Worm (Caenorhabditis elegans): ENCODE data around the gene Y37E11B.5.

Gene Y37E11B.5

DNA sequence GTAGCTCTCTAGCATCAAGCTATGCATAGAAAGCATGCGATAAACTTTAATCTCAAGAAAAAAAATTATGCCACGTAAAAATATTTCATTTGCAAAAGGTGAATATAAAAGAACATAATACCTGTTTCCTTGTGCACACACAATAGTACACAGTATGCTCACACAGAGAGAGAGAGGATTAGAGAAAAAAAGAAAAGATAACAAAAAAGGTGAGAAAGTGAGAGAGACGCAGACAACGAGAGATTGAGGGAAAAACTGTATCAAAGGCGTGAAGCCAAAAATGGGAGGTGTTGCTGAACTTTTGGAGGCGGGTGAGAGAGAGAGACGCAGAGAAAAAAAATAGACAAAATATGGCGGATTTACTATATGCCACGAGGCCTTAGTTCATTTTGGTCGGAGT lies 50.0 kb downstream of the Y37E11B.5 start:
- TF ChIP-seq mep-1 (tag; optimal IDR thresholded peaks at IDR 0.05) (no peak), zip-8 (tag; optimal IDR thresholded peaks at IDR 0.05) (no peak)

DNA sequence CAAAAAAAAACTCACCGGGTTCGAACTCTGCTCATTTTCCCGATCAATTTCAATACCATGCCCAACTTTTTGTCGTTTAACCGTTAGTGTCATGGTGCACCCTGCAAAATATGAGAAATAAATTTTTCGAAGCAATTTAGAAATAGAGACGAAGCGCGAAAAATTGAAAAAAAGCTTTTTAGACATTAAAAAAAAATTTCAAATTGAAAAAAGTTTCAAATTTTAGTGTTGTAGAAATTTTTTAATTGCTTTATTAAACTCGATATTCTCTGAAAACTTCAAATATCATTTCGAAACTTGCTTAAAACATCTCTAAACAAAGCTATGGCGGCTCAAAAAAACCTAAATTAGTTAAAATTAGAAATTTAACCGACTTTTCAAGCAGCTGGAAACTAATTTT lies 50.9 kb downstream of the Y37E11B.5 start, which contains the start of gene nstp-6:
nstp-6 (minus strand) TSS at position 101 of the 400 bp plus-strand sequence.
- TF ChIP-seq bed-3 (GFP tag; optimal IDR thresholded peaks at IDR 0.05) (no peak), unc-39 (tag; optimal IDR thresholded peaks at IDR 0.05) (no peak), snpc-4 (tag; optimal IDR thresholded peaks at IDR 0.05) (no peak), lsy-2 (tag; optimal IDR thresholded peaks at IDR 0.05) (no peak), ztf-11 (tag; optimal IDR thresholded peaks at IDR 0.05) (no peak), ceh-43 (GFP tag; optimal IDR thresholded peaks at IDR 0.05) (no peak), nhr-2 (tag; optimal IDR thresholded peaks at IDR 0.05) (no peak), sem-2 (GFP tag; optimal IDR thresholded peaks at IDR 0.05) (no peak), tbx-8 (GFP tag; optimal IDR thresholded peaks at IDR 0.05) (no peak), nhr-237 (tag; optimal IDR thresholded peaks at IDR 0.05) (no peak), ces-1 (GFP tag; optimal IDR thresholded peaks at IDR 0.05) (no peak), ceh-83 (GFP tag; optimal IDR thresholded peaks at IDR 0.05) (no peak), nhr-12 (tag; optimal IDR thresholded peaks at IDR 0.05) (no peak), unc-62 (GFP tag; optimal IDR thresholded peaks at IDR 0.05) (no peak), elt-1 (tag; optimal IDR thresholded peaks at IDR 0.05; ENCODE audit: borderline replicate concordance, insufficient read depth) (no peak), cnd-1 (tag; optimal IDR thresholded peaks at IDR 0.05) (no peak)

ce11 chrIV:3545060-3545459 lies 53.3 kb downstream of the Y37E11B.5 start:
- TF ChIP-seq ceh-83 (GFP tag; optimal IDR thresholded peaks at IDR 0.05) (no peak), unc-39 (tag; optimal IDR thresholded peaks at IDR 0.05) (no peak), pha-4 (tag; optimal IDR thresholded peaks at IDR 0.05) (no peak), ham-2 (GFP tag; optimal IDR thresholded peaks at IDR 0.05) (no peak), sem-2 (GFP tag; optimal IDR thresholded peaks at IDR 0.05) (no peak), nhr-76 (tag; optimal IDR thresholded peaks at IDR 0.05) (no peak)
